Fruit fly (Drosophila melanogaster) whole organism, embryonic: Measurements from ENCODE around the gene LanB1.

Source experiments
- Atf3 ChIP-seq: fragments of 200-800 bp; sonication (Bioruptor generic); optimal IDR thresholded peaks from 3 replicates; lab custom pipeline; 2016; ENCODE audit warnings: missing biosample characterization, missing genetic modification characterization
- C15 ChIP-seq: fragments of 200-800 bp; sonication (Bioruptor generic); IDR thresholded peaks from 3 replicates; pipeline ENCODE4 v1.3.6; 2022; ENCODE audit warnings: missing biosample characterization, missing genetic modification characterization
- CG10321 ChIP-seq: fragments of 200-800 bp; sonication (Bioruptor generic); IDR thresholded peaks from 2 replicates; pipeline ENCODE4 v1.3.6; 2022; ENCODE audit warnings: missing biosample characterization, missing genetic modification characterization
- CG11093 ChIP-seq: fragments of 200-800 bp; sonication (Bioruptor generic); IDR thresholded peaks from 3 replicates; pipeline ENCODE4 v1.3.6; 2022; ENCODE audit warnings: missing biosample characterization, missing genetic modification characterization
- CG12071 ChIP-seq: fragments of 200-800 bp; sonication (Bioruptor generic); optimal IDR thresholded peaks from 3 replicates; lab custom pipeline; 2018; ENCODE audit warnings: missing biosample characterization, mild to moderate bottlenecking, missing genetic modification characterization
- CG12769 ChIP-seq: fragments of 200-800 bp; sonication (Bioruptor generic); optimal IDR thresholded peaks from 2 replicates; lab custom pipeline; 2019; ENCODE audit warnings: missing biosample characterization, mild to moderate bottlenecking, missing genetic modification characterization, moderate library complexity
- CG13424 ChIP-seq: fragments of 200-800 bp; sonication (Bioruptor generic); optimal IDR thresholded peaks from 2 replicates; lab custom pipeline; 2019; ENCODE audit warnings: missing biosample characterization, mild to moderate bottlenecking, missing genetic modification characterization, moderate library complexity
- CG15011 ChIP-seq: fragments of 200-800 bp; sonication (Bioruptor generic); optimal IDR thresholded peaks from 3 replicates; lab custom pipeline; 2018; ENCODE audit warnings: missing biosample characterization, mild to moderate bottlenecking, missing genetic modification characterization
- CG15601 ChIP-seq: fragments of 200-800 bp; sonication (Bioruptor generic); optimal IDR thresholded peaks from 3 replicates; lab custom pipeline; 2019; ENCODE audit warnings: missing biosample characterization, mild to moderate bottlenecking, missing genetic modification characterization, moderate library complexity
- CG17612 ChIP-seq: fragments of 200-800 bp; sonication (Bioruptor generic); IDR thresholded peaks from 2 replicates; pipeline ENCODE4 v1.3.6; 2022; ENCODE audit warnings: missing biosample characterization, missing genetic modification characterization
- CG1832 ChIP-seq: fragments of 200-800 bp; sonication (Bioruptor generic); optimal IDR thresholded peaks from 2 replicates; lab custom pipeline; 2017; ENCODE audit warnings: missing biosample characterization, mild to moderate bottlenecking, missing genetic modification characterization, inconsistent platforms
- CG2120 ChIP-seq: fragments of 200-800 bp; sonication (Bioruptor generic); optimal IDR thresholded peaks from 3 replicates; lab custom pipeline; 2016; ENCODE audit warnings: missing biosample characterization, missing genetic modification characterization
- CG2875 ChIP-seq: fragments of 200-800 bp; sonication (Bioruptor generic); optimal IDR thresholded peaks from 2 replicates; lab custom pipeline; 2017; ENCODE audit warnings: missing biosample characterization, mild to moderate bottlenecking, missing genetic modification characterization, missing genetic modification reagents
- CG31224 ChIP-seq: fragments of 200-800 bp; sonication (Bioruptor generic); IDR thresholded peaks from 2 replicates; pipeline ENCODE4 v1.3.6; 2022; ENCODE audit warnings: missing biosample characterization, missing genetic modification characterization
- CG33557 ChIP-seq: fragments of 200-800 bp; sonication (Bioruptor generic); optimal IDR thresholded peaks from 2 replicates; lab custom pipeline; 2019; ENCODE audit warnings: missing biosample characterization, mild to moderate bottlenecking, missing genetic modification characterization, moderate library complexity
- CG6254 ChIP-seq: fragments of 200-800 bp; sonication (Bioruptor generic); optimal IDR thresholded peaks from 3 replicates; lab custom pipeline; 2017; ENCODE audit warnings: mild to moderate bottlenecking, missing biosample characterization, missing genetic modification reagents, missing genetic modification characterization
- CG7372 ChIP-seq: fragments of 200-800 bp; sonication (Bioruptor generic); IDR thresholded peaks from 2 replicates; pipeline ENCODE4 v1.3.6; 2022; ENCODE audit warnings: missing biosample characterization, missing genetic modification characterization
- CG7987 ChIP-seq: fragments of 200-800 bp; sonication (Bioruptor generic); optimal IDR thresholded peaks from 2 replicates; lab custom pipeline; 2018; ENCODE audit warnings: missing biosample characterization, mild to moderate bottlenecking, missing genetic modification characterization, moderate library complexity
- Fer3 ChIP-seq: fragments of 200-800 bp; sonication (Bioruptor generic); optimal IDR thresholded peaks from 2 replicates; lab custom pipeline; 2018; ENCODE audit warnings: missing biosample characterization, mild to moderate bottlenecking, missing genetic modification characterization, moderate library complexity
- HLH4C ChIP-seq: fragments of 200-800 bp; sonication (Bioruptor generic); IDR thresholded peaks from 3 replicates; pipeline ENCODE4 v1.3.6; 2022; ENCODE audit warnings: missing biosample characterization, missing genetic modification characterization; ENCODE audit not compliant: partially characterized antibody
- HmgZ ChIP-seq: fragments of 200-800 bp; sonication (Bioruptor generic); optimal IDR thresholded peaks from 2 replicates; lab custom pipeline; 2018; ENCODE audit warnings: missing biosample characterization, mild to moderate bottlenecking, missing genetic modification characterization
- Hr3 ChIP-seq: fragments of 200-800 bp; sonication (Bioruptor generic); optimal IDR thresholded peaks from 3 replicates; lab custom pipeline; 2016; ENCODE audit warnings: missing biosample characterization, missing genetic modification characterization
- Hr78 ChIP-seq, 2 experiments: fragments of 200-800 bp in 1 of 2; fragments of >200 bp in 1 of 2; sonication (Bioruptor generic) in 1 of 2; optimal IDR thresholded peaks; 2 replicates each; lab custom pipeline; 2017 to 2019; ENCODE audit warnings: missing biosample characterization in 2 of 2, missing genetic modification characterization in 2 of 2, mild to moderate bottlenecking in 1 of 2, moderate library complexity in 1 of 2
- Jarid2 ChIP-seq: fragments of 200-800 bp; sonication (Bioruptor generic); optimal IDR thresholded peaks from 3 replicates; lab custom pipeline; 2017; ENCODE audit warnings: mild to moderate bottlenecking, missing biosample characterization, missing genetic modification reagents, missing genetic modification characterization
- Nf-YC ChIP-seq: fragments of 200-800 bp; optimal IDR thresholded peaks from 3 replicates; lab custom pipeline; 2019; ENCODE audit warnings: missing biosample characterization, mild to moderate bottlenecking, missing genetic modification characterization, moderate library complexity
- Trl ChIP-seq, 3 experiments: fragments of >200 bp in 2 of 3; fragments of 200-800 bp in 1 of 3; sonication (Bioruptor generic) in 1 of 3; optimal IDR thresholded peaks; 2 replicates in 1 of 3; 3 replicates in 2 of 3; lab custom pipeline; 2016 to 2017; ENCODE audit warnings: missing biosample characterization in 1 of 3, missing genetic modification characterization in 1 of 3
- Xbp1 ChIP-seq: fragments of 200-800 bp; sonication (Bioruptor generic); optimal IDR thresholded peaks from 3 replicates; lab custom pipeline; 2016; ENCODE audit warnings: missing biosample characterization, mild to moderate bottlenecking, missing genetic modification characterization
- ab ChIP-seq: fragments of 200-800 bp; sonication (Bioruptor generic); optimal IDR thresholded peaks from 2 replicates; lab custom pipeline; 2016; ENCODE audit warnings: missing biosample characterization, missing genetic modification characterization
- aop ChIP-seq: fragments of 200-800 bp; sonication (Bioruptor generic); IDR thresholded peaks from 2 replicates; pipeline ENCODE4 v1.3.6; 2022; ENCODE audit warnings: missing biosample characterization, missing genetic modification characterization
- bab2 ChIP-seq: fragments of 200-800 bp; sonication (Bioruptor generic); optimal IDR thresholded peaks from 2 replicates; lab custom pipeline; 2016; ENCODE audit warnings: missing biosample characterization, missing genetic modification characterization
- eve ChIP-seq, 2 experiments: fragments of >200 bp; optimal IDR thresholded peaks; 2 replicates each; lab custom pipeline; 2017; ENCODE audit warnings: missing biosample characterization in 2 of 2, missing genetic modification characterization in 2 of 2
- eyg ChIP-seq: fragments of 200-800 bp; sonication (Bioruptor generic); optimal IDR thresholded peaks from 3 replicates; lab custom pipeline; 2016; ENCODE audit warnings: missing biosample characterization, missing genetic modification characterization
- fd102C ChIP-seq: fragments of 200-800 bp; sonication (Bioruptor generic); optimal IDR thresholded peaks from 2 replicates; lab custom pipeline; 2018; ENCODE audit warnings: missing biosample characterization, mild to moderate bottlenecking, missing genetic modification characterization, moderate library complexity
- fd64A ChIP-seq: fragments of 200-800 bp; sonication (Bioruptor generic); optimal IDR thresholded peaks from 3 replicates; lab custom pipeline; 2018; ENCODE audit warnings: missing biosample characterization, mild to moderate bottlenecking, missing genetic modification characterization
- ftz-f1 ChIP-seq: fragments of 200-800 bp; sonication (Bioruptor generic); optimal IDR thresholded peaks from 2 replicates; lab custom pipeline; 2016; ENCODE audit warnings: missing biosample characterization, missing genetic modification characterization
- gce ChIP-seq: fragments of 200-800 bp; sonication (Bioruptor generic); IDR thresholded peaks from 3 replicates; pipeline ENCODE4 v1.3.6; 2022; ENCODE audit warnings: missing biosample characterization, missing genetic modification characterization
- grau ChIP-seq: fragments of 200-800 bp; optimal IDR thresholded peaks from 3 replicates; lab custom pipeline; 2019; ENCODE audit warnings: missing biosample characterization, mild to moderate bottlenecking, missing genetic modification characterization, moderate library complexity
- gro ChIP-seq: fragments of 200-800 bp; sonication (Bioruptor generic); optimal IDR thresholded peaks from 2 replicates; lab custom pipeline; 2016; ENCODE audit warnings: missing biosample characterization, missing genetic modification characterization
- jing ChIP-seq: fragments of 200-800 bp; sonication (Bioruptor generic); optimal IDR thresholded peaks from 2 replicates; lab custom pipeline; 2018; ENCODE audit warnings: missing biosample characterization, mild to moderate bottlenecking, missing genetic modification characterization
- ken ChIP-seq: fragments of 200-800 bp; sonication (Bioruptor generic); IDR thresholded peaks from 3 replicates; pipeline ENCODE4 v1.3.6; 2022; ENCODE audit warnings: missing biosample characterization, missing genetic modification characterization
- mam ChIP-seq: fragments of 200-800 bp; sonication (Bioruptor generic); optimal IDR thresholded peaks from 3 replicates; lab custom pipeline; 2016; ENCODE audit warnings: missing biosample characterization, missing genetic modification characterization
- pfk ChIP-seq: fragments of 200-800 bp; sonication (Bioruptor generic); optimal IDR thresholded peaks from 2 replicates; lab custom pipeline; 2018; ENCODE audit warnings: missing biosample characterization, mild to moderate bottlenecking, missing genetic modification characterization, moderate library complexity
- psq ChIP-seq: fragments of 200-800 bp; sonication (Bioruptor generic); optimal IDR thresholded peaks from 2 replicates; lab custom pipeline; 2017; ENCODE audit warnings: missing biosample characterization, missing genetic modification characterization
- seq ChIP-seq: fragments of 200-800 bp; sonication (Bioruptor generic); IDR thresholded peaks from 2 replicates; pipeline ENCODE4 v1.3.6; 2022; ENCODE audit warnings: missing biosample characterization, missing genetic modification characterization
- sima ChIP-seq: fragments of 200-800 bp; sonication (Bioruptor generic); optimal IDR thresholded peaks from 2 replicates; lab custom pipeline; 2016; ENCODE audit warnings: missing biosample characterization, missing genetic modification characterization
- sna ChIP-seq: fragments of 200-800 bp; sonication (Bioruptor generic); IDR thresholded peaks from 2 replicates; pipeline ENCODE4 v1.3.6; 2022; ENCODE audit warnings: missing biosample characterization, missing genetic modification characterization; ENCODE audit not compliant: partially characterized antibody
- stc ChIP-seq: fragments of 200-800 bp; sonication (Bioruptor generic); IDR thresholded peaks from 2 replicates; pipeline ENCODE4 v1.3.6; 2022; ENCODE audit warnings: missing biosample characterization, missing genetic modification characterization
- tll ChIP-seq, 2 experiments: fragments of 200-800 bp in 1 of 2; fragments of >200 bp in 1 of 2; sonication (Bioruptor generic) in 1 of 2; optimal IDR thresholded peaks; 2 replicates each; lab custom pipeline; 2017 to 2019; ENCODE audit warnings: missing biosample characterization in 2 of 2, missing genetic modification characterization in 2 of 2, mild to moderate bottlenecking in 1 of 2, moderate library complexity in 1 of 2
- zen2 ChIP-seq: fragments of 200-800 bp; sonication (Bioruptor generic); IDR thresholded peaks from 3 replicates; pipeline ENCODE4 v1.3.6; 2022; ENCODE audit warnings: missing biosample characterization, missing genetic modification characterization; ENCODE audit not compliant: partially characterized antibody
- zf30C ChIP-seq: fragments of 200-800 bp; sonication (Bioruptor generic); optimal IDR thresholded peaks from 3 replicates; lab custom pipeline; 2018; ENCODE audit warnings: missing biosample characterization, mild to moderate bottlenecking, missing genetic modification characterization
- zfh1 ChIP-seq: fragments of 200-800 bp; sonication (Bioruptor generic); IDR thresholded peaks from 3 replicates; pipeline ENCODE4 v1.3.6; 2022; ENCODE audit warnings: missing biosample characterization, missing genetic modification characterization

LanB1 gene

DNA sequence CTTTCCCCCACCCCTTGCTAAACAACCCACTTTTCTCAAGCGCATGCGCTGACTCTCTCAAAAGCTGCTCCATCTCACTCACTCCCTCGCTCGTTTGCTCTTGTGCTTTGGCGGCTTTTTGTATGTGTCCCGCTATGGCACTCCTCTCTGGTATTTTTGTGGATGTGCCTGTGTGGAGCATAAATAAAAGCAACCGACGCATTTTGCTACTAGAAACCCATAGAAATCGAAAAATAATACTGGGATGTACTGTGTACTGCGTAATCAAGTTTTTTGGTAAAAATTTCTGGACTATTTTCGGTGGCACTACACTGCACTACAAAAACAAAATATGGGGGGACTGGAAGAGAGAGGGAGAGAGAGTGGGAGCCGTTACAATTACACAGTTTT, 1.5 kb upstream of the LanB1 start (continued):
- TF ChIP-seq CG15601 (tag; lab: Kevin White, UChicago) (no peak), CG2120 (GFP tag; lab: Kevin White, UChicago) (peak; percentile 29), CG31224 (no peak), CG15011 (GFP tag; lab: Kevin White, UChicago) (no peak), CG17612 (GFP tag; lab: Robert Waterston, UW) (no peak), zfh1 (GFP tag; lab: Robert Waterston, UW) (no peak), CG12071 (GFP tag; lab: Kevin White, UChicago) (no peak), CG33557 (GFP tag; lab: Kevin White, UChicago) (no peak), HmgZ (tag; lab: Kevin White, UChicago) (peak; percentile 69), Atf3 (GFP tag; lab: Kevin White, UChicago) (no peak), CG2875 (no peak), mam (GFP tag; lab: Kevin White, UChicago) (no peak), CG7372 (GFP tag; lab: Robert Waterston, UW) (no peak), stc (GFP tag; lab: Robert Waterston, UW) (no peak), Trl (optimal IDR thresholded peaks at IDR 0.05; lab: Kevin White, UChicago) (peak; percentile 83 to 97), Trl (GFP tag; optimal IDR thresholded peaks at IDR 0.05; lab: Kevin White, UChicago) (peak; percentile 64), ken (no peak), fd64A (GFP tag; lab: Kevin White, UChicago) (no peak), sima (GFP tag; lab: Kevin White, UChicago) (no peak), gce (GFP tag; lab: Robert Waterston, UW) (no peak), zen2 (GFP tag; lab: Robert Waterston, UW) (peak; percentile 55; the same call in 1 of the 3 replicates), CG1832 (GFP tag; lab: Kevin White, UChicago) (peak; percentile 74), CG12769 (peak; percentile 97), Nf-YC (tag; lab: Kevin White, UChicago) (peak; percentile 15), aop (no peak), Xbp1 (no peak), Hr78 (GFP tag; optimal IDR thresholded peaks at IDR 0.05; lab: Kevin White, UChicago) (no peak), CG13424 (tag; lab: Kevin White, UChicago) (no peak), gro (GFP tag; lab: Kevin White, UChicago) (peak; percentile 57), eyg (peak; percentile 39), ab (no peak), psq (GFP tag; lab: Kevin White, UChicago) (no peak), bab2 (GFP tag; lab: Kevin White, UChicago) (no peak), CG7987 (GFP tag; lab: Kevin White, UChicago) (peak; percentile 63), sna (GFP tag; lab: Robert Waterston, UW) (no peak), fd102C (GFP tag; lab: Kevin White, UChicago) (no peak), eve (GFP tag; optimal IDR thresholded peaks at IDR 0.05; lab: Kevin White, UChicago) (no peak), zf30C (no peak), ftz-f1 (peak; percentile 72), seq (GFP tag; lab: Robert Waterston, UW) (no peak), Fer3 (tag; lab: Kevin White, UChicago) (no peak), C15 (no peak), CG6254 (GFP tag; lab: Kevin White, UChicago) (no peak), jing (GFP tag; lab: Kevin White, UChicago) (no peak), pfk (peak; percentile 40), Hr3 (no peak), HLH4C (GFP tag; lab: Robert Waterston, UW) (no peak), Jarid2 (GFP tag; lab: Kevin White, UChicago) (no peak), grau (peak; percentile 70), CG10321 (GFP tag; lab: Robert Waterston, UW) (no peak), tll (GFP tag; optimal IDR thresholded peaks at IDR 0.05; lab: Kevin White, UChicago) (no peak), CG11093 (no peak)
